Fruit fly (Drosophila melanogaster): ENCODE results near the gene CG5793.
A peak's percentile ranks its signal among the peaks of the same experiment; 100 is the strongest.

The CG5793 gene

DNA sequence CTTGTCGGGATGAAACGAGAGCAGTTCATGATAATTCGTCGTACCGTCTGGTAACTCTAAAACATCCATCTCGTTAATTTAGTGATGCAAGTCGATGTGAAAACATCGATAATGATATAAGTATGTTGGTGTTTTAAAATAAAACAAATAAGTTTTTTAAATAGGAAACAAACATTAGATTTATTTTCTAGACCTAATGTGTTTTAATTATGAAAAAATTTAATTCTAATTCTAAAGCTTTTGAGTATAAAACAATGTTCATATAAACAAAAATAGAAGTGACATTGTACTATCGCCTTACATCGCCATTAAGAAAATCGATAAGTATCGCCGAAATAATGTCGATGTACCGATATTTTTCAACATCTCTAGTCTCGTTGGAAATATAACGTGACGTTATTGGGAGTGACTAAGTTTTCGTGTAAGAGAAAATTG lies 16.3 kb upstream of the CG5793 start, which contains the start of gene Rab11 (continued):
- TF ChIP-seq CG11294 (GFP tag; IDR thresholded peaks at IDR 0.05) (no peak), dac (GFP tag; optimal IDR thresholded peaks at IDR 0.05) (no peak), lz (GFP tag; optimal IDR thresholded peaks at IDR 0.05) (peak; percentile 45), CG3919 (GFP tag; optimal IDR thresholded peaks at IDR 0.05) (peak; percentile 48), Hr38 (GFP tag; optimal IDR thresholded peaks at IDR 0.05) (no peak), CG10631 (GFP tag; optimal IDR thresholded peaks at IDR 0.05) (peak; percentile 53), CG34406 (GFP tag; optimal IDR thresholded peaks at IDR 0.05) (no peak), esn (GFP tag; optimal IDR thresholded peaks at IDR 0.05) (peak; percentile 64)

DNA sequence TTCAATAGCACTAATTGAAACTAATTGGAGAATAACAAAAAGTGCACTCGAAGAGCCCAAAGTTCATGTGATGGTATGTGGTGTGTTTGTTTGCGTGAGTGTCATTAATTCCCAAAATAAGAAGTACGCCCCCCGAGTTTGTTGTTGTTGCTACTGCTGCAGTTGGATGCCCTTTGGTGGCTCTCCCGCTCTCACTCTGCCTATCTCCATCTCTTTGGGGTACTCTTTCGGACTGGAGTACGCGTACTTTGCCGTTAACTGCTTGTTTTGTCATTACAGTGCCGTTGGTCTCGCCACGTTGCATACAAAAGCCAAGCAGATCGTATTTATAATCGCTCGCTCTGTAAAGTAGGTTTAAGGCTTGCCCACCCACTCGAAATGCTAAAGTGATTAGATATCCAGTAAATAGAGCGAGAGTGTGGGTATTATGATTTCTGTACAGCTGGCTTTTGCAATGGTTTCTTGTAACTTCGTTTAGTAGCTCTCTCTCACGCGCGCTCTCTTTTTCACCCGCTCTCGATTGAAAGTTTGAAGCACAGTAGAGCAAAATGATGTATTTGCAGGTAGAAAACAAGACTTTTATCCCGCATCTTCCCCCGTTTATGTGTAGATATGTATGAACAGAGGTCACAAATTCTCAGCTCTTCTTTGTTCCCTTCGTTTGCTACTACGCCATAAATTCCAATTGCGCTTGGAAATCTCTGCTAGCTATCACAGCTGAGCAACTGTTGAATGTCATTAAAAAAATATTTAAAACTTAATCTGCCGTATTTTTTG lies 15.2 kb upstream of the CG5793 start:
- TF ChIP-seq topi (GFP tag; optimal IDR thresholded peaks at IDR 0.05) (peak; percentile 52), CG3032 (tag; optimal IDR thresholded peaks at IDR 0.05) (no peak), CG4318 (GFP tag; optimal IDR thresholded peaks at IDR 0.05) (peak; percentile 42), Eip93F (GFP tag; optimal IDR thresholded peaks at IDR 0.05) (peak; percentile 61), CG32006 (GFP tag; optimal IDR thresholded peaks at IDR 0.05) (peak; percentile 78), CG8319 (GFP tag; optimal IDR thresholded peaks at IDR 0.05) (no peak), Eip78C (GFP tag) (peak; percentile 83), CG6163 (GFP tag; IDR thresholded peaks at IDR 0.05) (0 out of 3 replicates have a peak, but pooled peaks have one; percentile 25), CG8119 (GFP tag; IDR thresholded peaks at IDR 0.05) (peak; percentile 45; the same call in 2 of the 3 replicates), fd59A (GFP tag; optimal IDR thresholded peaks at IDR 0.05) (no peak), fkh (GFP tag; optimal IDR thresholded peaks at IDR 0.05) (no peak), salr (GFP tag; optimal IDR thresholded peaks at IDR 0.05) (peak in 1 of 2 experiments; percentile 12), CG9139 (GFP tag; optimal IDR thresholded peaks at IDR 0.05) (no peak), CG1621 (tag; optimal IDR thresholded peaks at IDR 0.05) (no peak), lz (GFP tag; optimal IDR thresholded peaks at IDR 0.05) (peak; percentile 42), fd85E (GFP tag; optimal IDR thresholded peaks at IDR 0.05) (no peak), svp (GFP tag) (peak; percentile 89), CG7368 (GFP tag; optimal IDR thresholded peaks at IDR 0.05) (peak; percentile 5), CG15336 (GFP tag; IDR thresholded peaks at IDR 0.05) (peak; percentile 40; the same call in 1 of the 2 replicates), CG6792 (GFP tag; optimal IDR thresholded peaks at IDR 0.05) (peak; percentile 23), Eip75B (GFP tag; optimal IDR thresholded peaks at IDR 0.05) (peak; percentile 49), OdsH (GFP tag; optimal IDR thresholded peaks at IDR 0.05) (peak; percentile 47), CG6854 (GFP tag; optimal IDR thresholded peaks at IDR 0.05) (no peak), Hr38 (GFP tag; optimal IDR thresholded peaks at IDR 0.05) (no peak), Ets96B (tag; optimal IDR thresholded peaks at IDR 0.05) (peak; percentile 6), Hr4 (GFP tag; optimal IDR thresholded peaks at IDR 0.05) (peak; percentile 64), Lpt (GFP tag; optimal IDR thresholded peaks at IDR 0.05) (peak; percentile 40), CG31627 (GFP tag; optimal IDR thresholded peaks at IDR 0.05) (peak; percentile 67), CG6276 (GFP tag; optimal IDR thresholded peaks at IDR 0.05) (peak; percentile 60), esn (GFP tag; optimal IDR thresholded peaks at IDR 0.05) (peak; percentile 69), dsx (GFP tag; optimal IDR thresholded peaks at IDR 0.05; ENCODE audit: poor library complexity, severe bottlenecking) (no peak), CG11294 (GFP tag; IDR thresholded peaks at IDR 0.05) (no peak), CG10631 (GFP tag; optimal IDR thresholded peaks at IDR 0.05) (no peak), CG34406 (GFP tag; optimal IDR thresholded peaks at IDR 0.05) (peak; percentile 47), eg (GFP tag; IDR thresholded peaks at IDR 0.05) (no peak; the same call in 2 of the 3 replicates), pdm3 (GFP tag; optimal IDR thresholded peaks at IDR 0.05) (no peak), CG10669 (GFP tag; optimal IDR thresholded peaks at IDR 0.05) (peak; percentile 12), dac (GFP tag; optimal IDR thresholded peaks at IDR 0.05) (peak; percentile 41), Gug (GFP tag; IDR thresholded peaks at IDR 0.05) (0 out of 2 replicates have a peak, but pooled peaks have one; percentile 25), Sox14 (GFP tag; optimal IDR thresholded peaks at IDR 0.05) (peak; percentile 80), cyc (GFP tag; optimal IDR thresholded peaks at IDR 0.05) (peak; percentile 31), achi (GFP tag; optimal IDR thresholded peaks at IDR 0.05) (peak; percentile 39), acj6 (GFP tag; optimal IDR thresholded peaks at IDR 0.05) (peak; percentile 51), net (GFP tag; optimal IDR thresholded peaks at IDR 0.05) (peak; percentile 26), Hr39 (GFP tag; optimal IDR thresholded peaks at IDR 0.05) (peak; percentile 56), CG6808 (GFP tag; optimal IDR thresholded peaks at IDR 0.05) (peak; percentile 28)

Data from whole organism, prepupa.